Fruit fly (Drosophila melanogaster): ENCODE data around the gene rau.

- TF ChIP-seq br (GFP tag; optimal IDR thresholded peaks at IDR 0.05): no peak
- TF ChIP-seq Mio (GFP tag; optimal IDR thresholded peaks at IDR 0.05): no peak
- TF ChIP-seq Hnf4 (GFP tag; optimal IDR thresholded peaks at IDR 0.05): no peak
- TF ChIP-seq lola (GFP tag; optimal IDR thresholded peaks at IDR 0.05): no peak
- no peak for TF ChIP-seq Abd-B (GFP tag; optimal IDR thresholded peaks at IDR 0.05)
- no peak for TF ChIP-seq Hr83 (GFP tag; optimal IDR thresholded peaks at IDR 0.05; ENCODE audit: poor library complexity, severe bottlenecking)
- TF ChIP-seq sv (GFP tag; optimal IDR thresholded peaks at IDR 0.05): no peak
- TF ChIP-seq psq (GFP tag; optimal IDR thresholded peaks at IDR 0.05): no peak
- no peak for TF ChIP-seq usp (GFP tag; optimal IDR thresholded peaks at IDR 0.05)
- TF ChIP-seq N (GFP tag; optimal IDR thresholded peaks at IDR 0.05): no peak
- TF ChIP-seq dsf (GFP tag; optimal IDR thresholded peaks at IDR 0.05; ENCODE audit: borderline replicate concordance): no peak
These were observed 8.2 kb downstream of the rau start for dm6 chr2L:5870838-5871702.

All from whole organism, wandering third instar larva.